Fruit fly (Drosophila melanogaster): Measurements from ENCODE around the gene CG31373.

DNA sequence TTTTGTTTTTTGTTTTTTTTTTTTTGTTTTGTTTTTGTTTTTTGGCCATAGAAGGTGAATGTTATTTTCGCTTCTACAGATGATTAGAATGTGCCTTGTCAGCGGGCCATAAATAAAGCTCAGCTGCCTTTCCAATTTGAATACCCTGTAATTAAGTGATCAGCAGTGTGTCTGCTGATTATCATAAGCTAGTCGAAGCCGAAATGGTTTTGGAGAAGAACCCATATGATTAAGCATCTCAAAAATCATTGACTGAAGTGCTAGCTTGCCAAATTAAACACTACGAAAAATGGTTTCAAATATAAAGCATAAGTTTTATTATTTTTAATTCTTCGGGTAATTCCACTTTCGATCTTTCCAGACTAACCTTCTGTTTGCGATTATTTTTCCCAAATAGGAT, 25.9 kb downstream of the CG31373 start:
- TF ChIP-seq Rel (GFP tag; optimal IDR thresholded peaks at IDR 0.05), result no peak
- TF ChIP-seq Rel (tag; optimal IDR thresholded peaks at IDR 0.05), result no peak
- TF ChIP-seq h (GFP tag; optimal IDR thresholded peaks at IDR 0.05), result no peak

All from whole organism, wandering third instar larva.